Fruit fly (Drosophila melanogaster): ENCODE measurements around the gene CG13044.

The CG13044 gene

DNA sequence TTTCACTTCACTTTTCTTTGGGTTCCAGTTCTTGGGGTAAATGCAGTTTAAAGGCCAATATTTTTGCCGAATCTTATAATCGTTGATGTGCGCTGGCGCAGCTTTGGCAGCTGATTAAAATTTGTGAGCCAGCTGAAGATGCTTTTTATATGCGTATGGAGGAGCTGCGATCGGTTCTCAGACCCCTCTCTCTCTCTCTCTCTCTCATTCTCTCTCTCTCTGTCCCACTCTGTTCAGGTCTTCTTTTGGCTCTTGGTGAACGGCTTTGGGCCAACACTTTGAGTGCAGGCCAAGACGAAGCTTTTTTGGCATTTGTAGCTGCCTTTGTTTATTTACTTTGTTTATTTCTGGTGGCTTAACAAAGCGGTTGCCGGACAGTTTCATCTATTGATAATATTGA is 14.7 kb downstream of the CG13044 start, which contains the start of gene CG13046:
CG13046 (minus strand) TSS at position 101 of the 400 bp plus-strand sequence.
- no peak for TF ChIP-seq lz (GFP tag; optimal IDR thresholded peaks at IDR 0.05)
- no peak for TF ChIP-seq CG32006 (GFP tag; optimal IDR thresholded peaks at IDR 0.05)
- TF ChIP-seq Sox15 (GFP tag; optimal IDR thresholded peaks at IDR 0.05), result no peak
- no peak for TF ChIP-seq Lpt (GFP tag; optimal IDR thresholded peaks at IDR 0.05)
- TF ChIP-seq CG6276 (GFP tag; optimal IDR thresholded peaks at IDR 0.05), result no peak
- no peak for TF ChIP-seq Hr4 (GFP tag; optimal IDR thresholded peaks at IDR 0.05)

DNA sequence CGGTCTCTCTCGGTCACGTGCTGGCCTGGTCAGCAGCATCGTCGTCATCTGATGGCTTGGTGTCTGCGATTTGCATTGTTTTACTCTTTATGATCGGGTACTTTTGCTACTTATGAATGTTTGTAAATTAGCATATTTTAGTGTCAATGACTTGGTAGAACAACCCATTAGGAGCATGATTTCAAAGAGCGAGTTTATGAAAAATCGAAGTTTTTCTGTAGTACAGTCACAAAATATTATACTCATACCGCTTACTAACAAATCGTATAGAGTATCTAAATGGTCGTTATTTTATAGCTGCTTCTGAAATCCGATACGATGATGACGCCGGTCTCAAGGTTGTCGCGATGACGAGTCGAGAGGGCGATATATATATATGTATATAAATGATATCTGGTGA is 16.7 kb downstream of the CG13044 start:
- TF ChIP-seq salr (GFP tag; optimal IDR thresholded peaks at IDR 0.05) (peak in 1 of 2 experiments; percentile 56), topi (GFP tag; optimal IDR thresholded peaks at IDR 0.05) (peak; percentile 35), Gug (GFP tag; IDR thresholded peaks at IDR 0.05) (no peak), CG11294 (GFP tag; IDR thresholded peaks at IDR 0.05) (no peak), fkh (GFP tag; optimal IDR thresholded peaks at IDR 0.05) (no peak), CG6792 (GFP tag; optimal IDR thresholded peaks at IDR 0.05) (peak; percentile 64), vri (GFP tag; optimal IDR thresholded peaks at IDR 0.05) (peak; percentile 13), CG9139 (GFP tag; optimal IDR thresholded peaks at IDR 0.05) (peak; percentile 47), Eip78C (GFP tag) (peak; percentile 93), dsx (GFP tag; optimal IDR thresholded peaks at IDR 0.05; ENCODE audit: poor library complexity, severe bottlenecking) (peak; percentile 77), pdm3 (GFP tag; optimal IDR thresholded peaks at IDR 0.05) (peak; percentile 64), Ets96B (tag; optimal IDR thresholded peaks at IDR 0.05) (peak; percentile 87), fd85E (GFP tag; optimal IDR thresholded peaks at IDR 0.05) (no peak), CG10631 (GFP tag; optimal IDR thresholded peaks at IDR 0.05) (peak; percentile 54), CG3919 (GFP tag; optimal IDR thresholded peaks at IDR 0.05) (peak; percentile 55), achi (GFP tag; optimal IDR thresholded peaks at IDR 0.05) (peak; percentile 53), Hr39 (GFP tag; optimal IDR thresholded peaks at IDR 0.05) (peak; percentile 29), spab (GFP tag; optimal IDR thresholded peaks at IDR 0.05) (peak; percentile 78), CG11762 (GFP tag; optimal IDR thresholded peaks at IDR 0.05; ENCODE audit: insufficient read depth) (peak; percentile 8), CG6854 (GFP tag; optimal IDR thresholded peaks at IDR 0.05) (no peak), fd59A (GFP tag; optimal IDR thresholded peaks at IDR 0.05) (peak; percentile 79), CG15336 (GFP tag; IDR thresholded peaks at IDR 0.05) (no peak), OdsH (GFP tag; optimal IDR thresholded peaks at IDR 0.05) (peak; percentile 46), Smox (GFP tag; optimal IDR thresholded peaks at IDR 0.05) (peak; percentile 10), Blimp-1 (GFP tag; optimal IDR thresholded peaks at IDR 0.05) (no peak), esn (GFP tag; optimal IDR thresholded peaks at IDR 0.05) (peak; percentile 37), CG4318 (GFP tag; optimal IDR thresholded peaks at IDR 0.05) (no peak), cyc (GFP tag; optimal IDR thresholded peaks at IDR 0.05) (peak; percentile 3), Ets21C (GFP tag; optimal IDR thresholded peaks at IDR 0.05) (no peak), CG8632 (GFP tag; optimal IDR thresholded peaks at IDR 0.05) (peak; percentile 67), Hr4 (GFP tag; optimal IDR thresholded peaks at IDR 0.05) (no peak), CG6163 (GFP tag; IDR thresholded peaks at IDR 0.05) (peak; percentile 44; the same call in 1 of the 3 replicates), CG1621 (tag; optimal IDR thresholded peaks at IDR 0.05) (peak; percentile 78), ss (GFP tag; optimal IDR thresholded peaks at IDR 0.05) (peak; percentile 54 to 88), Sox15 (GFP tag; optimal IDR thresholded peaks at IDR 0.05) (peak; percentile 39), CG6808 (GFP tag; optimal IDR thresholded peaks at IDR 0.05) (peak; percentile 77), CG8119 (GFP tag; IDR thresholded peaks at IDR 0.05) (no peak), CG16779 (tag; optimal IDR thresholded peaks at IDR 0.05) (peak; percentile 30), CG32006 (GFP tag; optimal IDR thresholded peaks at IDR 0.05) (peak; percentile 9), Sox102F (GFP tag; optimal IDR thresholded peaks at IDR 0.05) (peak; percentile 12), CG34406 (GFP tag; optimal IDR thresholded peaks at IDR 0.05) (peak; percentile 58), CG11902 (GFP tag; optimal IDR thresholded peaks at IDR 0.05) (peak; percentile 17), Eip93F (GFP tag; optimal IDR thresholded peaks at IDR 0.05) (no peak), net (GFP tag; optimal IDR thresholded peaks at IDR 0.05) (peak; percentile 50), svp (GFP tag) (peak; percentile 39), CG3032 (tag; optimal IDR thresholded peaks at IDR 0.05) (peak; percentile 85), CG6276 (GFP tag; optimal IDR thresholded peaks at IDR 0.05) (no peak)

Measured in whole organism, prepupa.